In genomic region chrX:13314789-13315462, dm6 we compare ENCODE assay signal across 5 fruit fly cellular contexts.
TF ChIP-seq lines count a peak whose summit lies in the region.

No protein-coding gene starts in this region.

- TF ChIP-seq CTCF in whole organism, embryonic (GFP tag; optimal IDR thresholded peaks at IDR 0.05; lab: Kevin White, UChicago), result no peak

TF ChIP-seq in whole organism, adult, 20 proteins besides CTCF, POLR2A, EP300 and RAD21:
- TF ChIP-seq ovo (GFP tag; optimal IDR thresholded peaks at IDR 0.05; lab: Kevin White, UChicago) (peak; percentile 48), CG12768 (GFP tag; optimal IDR thresholded peaks at IDR 0.05; lab: Kevin White, UChicago) (no peak), Hr96 (GFP tag; optimal IDR thresholded peaks at IDR 0.05; lab: Kevin White, UChicago) (no peak)

TF ChIP-seq in whole organism, embryonic, 481 proteins besides CTCF, POLR2A, EP300 and RAD21 (continues in another document):
- TF ChIP-seq mirr (GFP tag; optimal IDR thresholded peaks at IDR 0.05; lab: Kevin White, UChicago), result peak; percentile 21
- TF ChIP-seq Nf-YA (GFP tag; IDR thresholded peaks at IDR 0.05; lab: Robert Waterston, UW), result no peak
- TF ChIP-seq cad (GFP tag; optimal IDR thresholded peaks at IDR 0.05; lab: Kevin White, UChicago), result no peak
- no peak for TF ChIP-seq D19B (GFP tag; optimal IDR thresholded peaks at IDR 0.05; lab: Kevin White, UChicago)
- no peak for TF ChIP-seq Dref (GFP tag; IDR thresholded peaks at IDR 0.05; lab: Robert Waterston, UW)
- no peak for TF ChIP-seq CG13287 (GFP tag; IDR thresholded peaks at IDR 0.05; lab: Robert Waterston, UW; ENCODE audit: partially characterized antibody)
- TF ChIP-seq ranshi (GFP tag; IDR thresholded peaks at IDR 0.05; lab: Robert Waterston, UW), result no peak
- no peak for TF ChIP-seq CG14710 (tag; optimal IDR thresholded peaks at IDR 0.05; lab: Kevin White, UChicago)
- TF ChIP-seq CG9609 (GFP tag; optimal IDR thresholded peaks at IDR 0.05; lab: Kevin White, UChicago), result no peak
- no peak for TF ChIP-seq eyg (GFP tag; optimal IDR thresholded peaks at IDR 0.05; lab: Kevin White, UChicago)
- no peak for TF ChIP-seq pzg (GFP tag; optimal IDR thresholded peaks at IDR 0.05; lab: Kevin White, UChicago)
- no peak for TF ChIP-seq jumu (GFP tag; optimal IDR thresholded peaks at IDR 0.05; lab: Kevin White, UChicago)
- TF ChIP-seq CG17186 (GFP tag; optimal IDR thresholded peaks at IDR 0.05; lab: Kevin White, UChicago), result no peak
- no peak for TF ChIP-seq pum (GFP tag; optimal IDR thresholded peaks at IDR 0.05; lab: Kevin White, UChicago)
- no peak for TF ChIP-seq sens-2 (GFP tag; IDR thresholded peaks at IDR 0.05; lab: Robert Waterston, UW)
- TF ChIP-seq CG10979 (tag; optimal IDR thresholded peaks at IDR 0.05; lab: Kevin White, UChicago), result no peak
- TF ChIP-seq maf-S (GFP tag; optimal IDR thresholded peaks at IDR 0.05; lab: Kevin White, UChicago), result no peak
- TF ChIP-seq Adf1 (GFP tag; IDR thresholded peaks at IDR 0.05; lab: Robert Waterston, UW), result no peak
- no peak for TF ChIP-seq Camta (GFP tag; optimal IDR thresholded peaks at IDR 0.05; lab: Kevin White, UChicago)
- no peak for TF ChIP-seq Meics (GFP tag; optimal IDR thresholded peaks at IDR 0.05; lab: Kevin White, UChicago)
- no peak for TF ChIP-seq CG1832 (GFP tag; optimal IDR thresholded peaks at IDR 0.05; lab: Kevin White, UChicago)
- peak; percentile 61 for TF ChIP-seq Med (GFP tag; lab: Kevin White, UChicago)
- TF ChIP-seq row (GFP tag; IDR thresholded peaks at IDR 0.05; lab: Robert Waterston, UW), result 0 out of 3 replicates have a peak, but pooled peaks have one; percentile 15

TF ChIP-seq in whole organism, prepupa, 60 proteins besides CTCF, POLR2A, EP300 and RAD21:
- peak; percentile 10 for TF ChIP-seq Lpt (GFP tag; optimal IDR thresholded peaks at IDR 0.05; lab: Kevin White, UChicago)
- TF ChIP-seq Hr4 (GFP tag; optimal IDR thresholded peaks at IDR 0.05; lab: Kevin White, UChicago), result peak; percentile 10
- 0 out of 3 replicates have a peak, but pooled peaks have one; percentile 18 for TF ChIP-seq eg (GFP tag; IDR thresholded peaks at IDR 0.05; lab: Robert Waterston, UW)
- no peak for TF ChIP-seq CG15336 (GFP tag; IDR thresholded peaks at IDR 0.05; lab: Robert Waterston, UW)
- TF ChIP-seq CG8119 (GFP tag; IDR thresholded peaks at IDR 0.05; lab: Robert Waterston, UW), result 0 out of 3 replicates have a peak, but pooled peaks have one; percentile 12
- peak; percentile 35 for TF ChIP-seq fkh (GFP tag; optimal IDR thresholded peaks at IDR 0.05; lab: Kevin White, UChicago)
- TF ChIP-seq Eip78C (GFP tag; lab: Kevin White, UChicago), result peak; percentile 80
- peak; percentile 12 for TF ChIP-seq CG32006 (GFP tag; optimal IDR thresholded peaks at IDR 0.05; lab: Kevin White, UChicago)
- no peak for TF ChIP-seq CG6854 (GFP tag; optimal IDR thresholded peaks at IDR 0.05; lab: Kevin White, UChicago)
TF ChIP-seq in whole organism, prepupa: peak in this region for 7.

TF ChIP-seq in whole organism, pupa, 21 proteins besides CTCF, POLR2A, EP300 and RAD21:
- TF ChIP-seq Ets98B (GFP tag; IDR thresholded peaks at IDR 0.05; lab: Robert Waterston, UW), result peak; percentile 41; the same call in 1 of the 2 replicates
- TF ChIP-seq Pif1B (GFP tag; optimal IDR thresholded peaks at IDR 0.05; lab: Kevin White, UChicago), result peak; percentile 37
- no peak for TF ChIP-seq rn (GFP tag; IDR thresholded peaks at IDR 0.05; lab: Robert Waterston, UW)
- peak; percentile 11 for TF ChIP-seq CG14655 (GFP tag; optimal IDR thresholded peaks at IDR 0.05; lab: Kevin White, UChicago)
- 0 out of 3 replicates have a peak, but pooled peaks have one; percentile 42 for TF ChIP-seq CG4496 (GFP tag; IDR thresholded peaks at IDR 0.05; lab: Robert Waterston, UW)
- TF ChIP-seq CG32121 (GFP tag; IDR thresholded peaks at IDR 0.05; lab: Robert Waterston, UW), result peak; percentile 54; the same call in 1 of the 2 replicates

TF ChIP-seq in whole organism, wandering third instar larva, 38 proteins besides CTCF, POLR2A, EP300 and RAD21:
- no peak for TF ChIP-seq jim (GFP tag; optimal IDR thresholded peaks at IDR 0.05; lab: Kevin White, UChicago)
- peak; percentile 25 for TF ChIP-seq Dfd (GFP tag; optimal IDR thresholded peaks at IDR 0.05; lab: Kevin White, UChicago)
